Fruit fly (Drosophila melanogaster) whole organism, prepupa: Measurements from ENCODE around the gene Baldspot.

Source experiments
- Blimp-1 ChIP-seq: fragments of 200-800 bp; sonication (Bioruptor generic); optimal IDR thresholded peaks from 3 replicates; lab custom pipeline; 2017; ENCODE audit warnings: missing biosample characterization, missing genetic modification characterization, mild to moderate bottlenecking, moderate library complexity, missing genetic modification reagents
- CG10669 ChIP-seq: fragments of 200-800 bp; sonication (Bioruptor generic); optimal IDR thresholded peaks from 3 replicates; lab custom pipeline; 2018; ENCODE audit warnings: missing biosample characterization, mild to moderate bottlenecking, missing genetic modification characterization, moderate library complexity
- CG11762 ChIP-seq: fragments of 200-800 bp; sonication (Bioruptor generic); optimal IDR thresholded peaks from 3 replicates; lab custom pipeline; 2016; ENCODE audit warnings: missing biosample characterization, missing genetic modification characterization; ENCODE audit not compliant: insufficient read depth
- CG11902 ChIP-seq: fragments of 200-800 bp; sonication (Bioruptor generic); optimal IDR thresholded peaks from 3 replicates; lab custom pipeline; 2016; ENCODE audit warnings: missing biosample characterization, missing genetic modification characterization
- CG15336 ChIP-seq: fragments of 200-800 bp; sonication (Bioruptor generic); IDR thresholded peaks from 2 replicates; pipeline ENCODE4 v1.3.6; 2022; ENCODE audit warnings: missing biosample characterization, missing genetic modification characterization
- CG1621 ChIP-seq: fragments of 200-800 bp; sonication (Bioruptor generic); optimal IDR thresholded peaks from 3 replicates; lab custom pipeline; 2018; ENCODE audit warnings: missing biosample characterization, mild to moderate bottlenecking, missing genetic modification characterization
- CG3032 ChIP-seq: fragments of 200-800 bp; optimal IDR thresholded peaks from 2 replicates; lab custom pipeline; 2019; ENCODE audit warnings: missing biosample characterization, mild to moderate bottlenecking, missing genetic modification characterization, moderate library complexity
- CG31627 ChIP-seq: fragments of 200-800 bp; sonication (Bioruptor generic); optimal IDR thresholded peaks from 3 replicates; lab custom pipeline; 2016; ENCODE audit warnings: missing biosample characterization, missing genetic modification characterization
- CG34406 ChIP-seq: fragments of 200-800 bp; sonication (Bioruptor generic); optimal IDR thresholded peaks from 3 replicates; lab custom pipeline; 2016; ENCODE audit warnings: missing biosample characterization, missing genetic modification characterization
- CG3919 ChIP-seq: fragments of 200-800 bp; sonication (Bioruptor generic); optimal IDR thresholded peaks from 3 replicates; lab custom pipeline; 2016; ENCODE audit warnings: missing biosample characterization, missing genetic modification characterization
- CG6163 ChIP-seq: fragments of 200-800 bp; sonication (Bioruptor generic); IDR thresholded peaks from 3 replicates; pipeline ENCODE4 v1.3.6; 2022; ENCODE audit warnings: missing biosample characterization, missing genetic modification characterization
- CG6276 ChIP-seq: fragments of 200-800 bp; sonication (Bioruptor generic); optimal IDR thresholded peaks from 2 replicates; lab custom pipeline; 2017; ENCODE audit warnings: missing biosample characterization, mild to moderate bottlenecking, missing genetic modification characterization
- CG6808 ChIP-seq: fragments of 200-800 bp; sonication (Bioruptor generic); optimal IDR thresholded peaks from 3 replicates; lab custom pipeline; 2017; ENCODE audit warnings: missing biosample characterization, missing genetic modification characterization, mild to moderate bottlenecking, moderate library complexity, missing genetic modification reagents
- CG6854 ChIP-seq: fragments of 200-800 bp; sonication (Bioruptor generic); optimal IDR thresholded peaks from 2 replicates; lab custom pipeline; 2017; ENCODE audit warnings: missing biosample characterization, mild to moderate bottlenecking, missing genetic modification characterization
- CG7368 ChIP-seq: fragments of 200-800 bp; sonication (Bioruptor generic); optimal IDR thresholded peaks from 3 replicates; lab custom pipeline; 2016; ENCODE audit warnings: missing biosample characterization, missing genetic modification characterization
- CG8119 ChIP-seq: fragments of 200-800 bp; sonication (Bioruptor generic); IDR thresholded peaks from 3 replicates; pipeline ENCODE4 v1.3.6; 2022; ENCODE audit warnings: missing biosample characterization, missing genetic modification characterization
- CG9139 ChIP-seq: fragments of 200-800 bp; sonication (Bioruptor generic); optimal IDR thresholded peaks from 3 replicates; lab custom pipeline; 2017; ENCODE audit warnings: missing biosample characterization, mild to moderate bottlenecking, missing genetic modification characterization
- Eip78C ChIP-seq: fragments of 200-800 bp; sonication (Bioruptor generic); peaks from one replicate; lab custom pipeline; 2016; ENCODE audit warnings: missing biosample characterization, missing genetic modification characterization
- Eip93F ChIP-seq: fragments of 200-800 bp; sonication (Bioruptor generic); optimal IDR thresholded peaks from 2 replicates; lab custom pipeline; 2016; ENCODE audit warnings: missing biosample characterization, mild to moderate bottlenecking, missing genetic modification characterization
- Ets21C ChIP-seq: fragments of 200-800 bp; sonication (Bioruptor generic); optimal IDR thresholded peaks from 3 replicates; lab custom pipeline; 2016; ENCODE audit warnings: missing biosample characterization, missing genetic modification characterization
- Ets96B ChIP-seq: fragments of 200-800 bp; optimal IDR thresholded peaks from 2 replicates; lab custom pipeline; 2019; ENCODE audit warnings: missing biosample characterization, mild to moderate bottlenecking, missing genetic modification characterization, moderate library complexity
- Gug ChIP-seq: fragments of 200-800 bp; sonication (Bioruptor generic); IDR thresholded peaks from 2 replicates; pipeline ENCODE4 v1.3.6; 2022; ENCODE audit warnings: missing biosample characterization, missing genetic modification characterization
- Hr38 ChIP-seq: sonication (Bioruptor generic); optimal IDR thresholded peaks from 2 replicates; lab custom pipeline; 2016; ENCODE audit warnings: missing biosample characterization, missing genetic modification characterization
- Lpt ChIP-seq: fragments of 200-800 bp; sonication (Bioruptor generic); optimal IDR thresholded peaks from 3 replicates; lab custom pipeline; 2016; ENCODE audit warnings: missing biosample characterization, missing genetic modification characterization
- Met ChIP-seq: fragments of 200-800 bp; sonication (Bioruptor generic); optimal IDR thresholded peaks from 3 replicates; lab custom pipeline; 2016; ENCODE audit warnings: missing biosample characterization, missing genetic modification characterization
- OdsH ChIP-seq: fragments of 200-800 bp; sonication (Bioruptor generic); optimal IDR thresholded peaks from 3 replicates; lab custom pipeline; 2016; ENCODE audit warnings: missing biosample characterization, missing genetic modification characterization
- Sox102F ChIP-seq: fragments of 200-800 bp; sonication (Bioruptor generic); optimal IDR thresholded peaks from 2 replicates; lab custom pipeline; 2016; ENCODE audit warnings: missing biosample characterization, mild to moderate bottlenecking, missing genetic modification characterization
- Sox14 ChIP-seq: fragments of 200-800 bp; sonication (Bioruptor generic); optimal IDR thresholded peaks from 3 replicates; lab custom pipeline; 2016; ENCODE audit warnings: missing biosample characterization, missing genetic modification characterization
- achi ChIP-seq: fragments of 200-800 bp; sonication (Bioruptor generic); optimal IDR thresholded peaks from 3 replicates; lab custom pipeline; 2016; ENCODE audit warnings: missing biosample characterization, missing genetic modification characterization
- acj6 ChIP-seq: fragments of 200-800 bp; sonication (Bioruptor generic); optimal IDR thresholded peaks from 3 replicates; lab custom pipeline; 2016; ENCODE audit warnings: missing biosample characterization, missing genetic modification characterization
- dac ChIP-seq: fragments of 200-800 bp; sonication (Bioruptor generic); optimal IDR thresholded peaks from 2 replicates; lab custom pipeline; 2017; ENCODE audit warnings: missing biosample characterization, mild to moderate bottlenecking, missing genetic modification characterization
- dsx ChIP-seq: fragments of 200-800 bp; optimal IDR thresholded peaks from 3 replicates; lab custom pipeline; 2019; ENCODE audit warnings: missing biosample characterization, mild to moderate bottlenecking, missing genetic modification characterization, moderate library complexity; ENCODE audit not compliant: poor library complexity, severe bottlenecking
- eg ChIP-seq: fragments of 200-800 bp; sonication (Bioruptor generic); IDR thresholded peaks from 3 replicates; pipeline ENCODE4 v1.3.6; 2022; ENCODE audit warnings: missing biosample characterization, missing genetic modification characterization
- esn ChIP-seq: fragments of 200-800 bp; sonication (Bioruptor generic); optimal IDR thresholded peaks from 2 replicates; lab custom pipeline; 2016; ENCODE audit warnings: missing biosample characterization, mild to moderate bottlenecking, missing genetic modification characterization, moderate library complexity
- fd59A ChIP-seq: fragments of 200-800 bp; sonication (Bioruptor generic); optimal IDR thresholded peaks from 2 replicates; lab custom pipeline; 2017; ENCODE audit warnings: missing biosample characterization, mild to moderate bottlenecking, missing genetic modification characterization, missing genetic modification reagents
- fd85E ChIP-seq: fragments of 200-800 bp; sonication (Bioruptor generic); optimal IDR thresholded peaks from 3 replicates; lab custom pipeline; 2016; ENCODE audit warnings: missing biosample characterization, missing genetic modification characterization
- fkh ChIP-seq: fragments of 200-800 bp; sonication (Bioruptor generic); optimal IDR thresholded peaks from 3 replicates; lab custom pipeline; 2017; ENCODE audit warnings: missing biosample characterization, mild to moderate bottlenecking, missing genetic modification characterization, moderate library complexity
- lz ChIP-seq: fragments of 200-800 bp; sonication (Bioruptor generic); optimal IDR thresholded peaks from 3 replicates; lab custom pipeline; 2016; ENCODE audit warnings: missing biosample characterization, missing genetic modification characterization
- pdm3 ChIP-seq: fragments of 200-800 bp; sonication (Bioruptor generic); optimal IDR thresholded peaks from 3 replicates; lab custom pipeline; 2016; ENCODE audit warnings: missing biosample characterization, missing genetic modification characterization
- salr ChIP-seq, 2 experiments: fragments of 200-800 bp; sonication (Bioruptor generic); optimal IDR thresholded peaks; 3 replicates each; lab custom pipeline; 2016 to 2018; ENCODE audit warnings: missing biosample characterization in 2 of 2, missing genetic modification characterization in 2 of 2, mild to moderate bottlenecking in 1 of 2
- spab ChIP-seq: fragments of 200-800 bp; sonication (Bioruptor generic); optimal IDR thresholded peaks from 2 replicates; lab custom pipeline; 2017; ENCODE audit warnings: missing biosample characterization, mild to moderate bottlenecking, missing genetic modification characterization, missing genetic modification reagents
- ss ChIP-seq, 2 experiments: fragments of 200-800 bp; sonication (Bioruptor generic); optimal IDR thresholded peaks; 2 replicates in 1 of 2; 3 replicates in 1 of 2; lab custom pipeline; 2017 to 2018; ENCODE audit warnings: mild to moderate bottlenecking in 2 of 2, missing biosample characterization in 2 of 2, missing genetic modification characterization in 2 of 2, moderate library complexity in 1 of 2
- svp ChIP-seq: fragments of 200-800 bp; sonication (Bioruptor generic); peaks from one replicate; lab custom pipeline; 2016; ENCODE audit warnings: missing biosample characterization, missing genetic modification characterization
- vri ChIP-seq: fragments of 200-800 bp; sonication (Bioruptor generic); optimal IDR thresholded peaks from 3 replicates; lab custom pipeline; 2016; ENCODE audit warnings: missing biosample characterization, mild to moderate bottlenecking, missing genetic modification characterization

Baldspot gene

dm6 chr3L:16652531-16652930 is 8.9 kb downstream of the Baldspot start:
- TF ChIP-seq esn (no peak), vri (GFP tag; lab: Kevin White, UChicago) (peak; percentile 31)

- TF ChIP-seq Ets21C (GFP tag; lab: Kevin White, UChicago): no peak
- peak; percentile 67 for TF ChIP-seq CG1621 (tag; lab: Kevin White, UChicago)
- TF ChIP-seq eg (GFP tag; lab: Robert Waterston, UW): no peak
- TF ChIP-seq ss (GFP tag; optimal IDR thresholded peaks at IDR 0.05; lab: Kevin White, UChicago): peak in 1 of 2 experiments; percentile 38
- TF ChIP-seq Sox14 (GFP tag; lab: Kevin White, UChicago): no peak
- no peak for TF ChIP-seq acj6
- TF ChIP-seq, all 60 proteins: peak for 2
Observed at dm6 chr3L:16651127-16651526, 10.3 kb downstream of the Baldspot start.

dm6 chr3L:16650078-16650477 is 11.3 kb downstream of the Baldspot start:
- no peak for TF ChIP-seq Sox102F (GFP tag; lab: Kevin White, UChicago)
- no peak for TF ChIP-seq pdm3 (GFP tag; lab: Kevin White, UChicago)
- no peak for TF ChIP-seq svp
- no peak for TF ChIP-seq OdsH

dm6 chr3L:16647578-16648113 is 13.8 kb downstream of the Baldspot start, which contains the start of gene Abl:
TSS of gene Abl (minus strand) at chr3L:16647882.
- TF ChIP-seq Met (GFP tag; lab: Kevin White, UChicago) (peak; percentile 28), Eip93F (GFP tag; lab: Kevin White, UChicago) (no peak), CG31627 (GFP tag; lab: Kevin White, UChicago) (peak; percentile 69), acj6 (peak; percentile 4), CG3032 (peak; percentile 9), CG15336 (GFP tag; lab: Robert Waterston, UW) (peak; percentile 26), salr (GFP tag; optimal IDR thresholded peaks at IDR 0.05; lab: Kevin White, UChicago) (no peak), CG3919 (GFP tag; lab: Kevin White, UChicago) (peak; percentile 47), dac (GFP tag; lab: Kevin White, UChicago) (peak; percentile 22), CG11762 (GFP tag; lab: Kevin White, UChicago) (no peak), spab (GFP tag; lab: Kevin White, UChicago) (no peak), OdsH (peak; percentile 13), Gug (GFP tag; lab: Robert Waterston, UW) (no peak), CG6163 (no peak), CG10669 (GFP tag; lab: Kevin White, UChicago) (no peak), Hr38 (GFP tag; lab: Kevin White, UChicago) (no peak), achi (GFP tag; lab: Kevin White, UChicago) (no peak), Blimp-1 (no peak), pdm3 (GFP tag; lab: Kevin White, UChicago) (no peak), Sox14 (GFP tag; lab: Kevin White, UChicago) (peak; percentile 71), svp (peak; percentile 84), Lpt (GFP tag; lab: Kevin White, UChicago) (no peak), CG34406 (GFP tag; lab: Kevin White, UChicago) (peak; percentile 16), CG6808 (GFP tag; lab: Kevin White, UChicago) (peak; percentile 56), vri (GFP tag; lab: Kevin White, UChicago) (peak; percentile 37), fd59A (no peak), CG6854 (peak; percentile 87), fd85E (peak; percentile 2), eg (GFP tag; lab: Robert Waterston, UW) (peak; percentile 57; the same call in 1 of the 3 replicates), CG8119 (GFP tag; lab: Robert Waterston, UW) (peak; percentile 58; the same call in 1 of the 3 replicates), Ets96B (tag; lab: Kevin White, UChicago) (no peak), CG11902 (GFP tag; lab: Kevin White, UChicago) (peak; percentile 1), dsx (peak; percentile 60), fkh (GFP tag; lab: Kevin White, UChicago) (peak; percentile 3), CG6276 (GFP tag; lab: Kevin White, UChicago) (peak; percentile 53), CG9139 (peak; percentile 50), Eip78C (GFP tag; lab: Kevin White, UChicago) (peak; percentile 85), lz (GFP tag; lab: Kevin White, UChicago) (peak; percentile 38), CG7368 (GFP tag; lab: Kevin White, UChicago) (peak; percentile 37)
